Fruit fly (Drosophila melanogaster) whole organism, adult: ENCODE results near the gene CG45544.
A peak's percentile ranks its signal among the peaks of the same experiment; 100 is the strongest.

Experiments
- CG11617 ChIP-seq: fragments of 200-800 bp; sonication (Bioruptor generic); optimal IDR thresholded peaks from 2 replicates; lab custom pipeline; 2017; ENCODE audit warnings: mild to moderate bottlenecking, missing biosample characterization, missing genetic modification reagents, missing genetic modification characterization
- CG12768 ChIP-seq: fragments of 200-800 bp; sonication (Bioruptor generic); optimal IDR thresholded peaks from 2 replicates; lab custom pipeline; 2017; ENCODE audit warnings: missing biosample characterization, missing genetic modification characterization, mild to moderate bottlenecking, moderate library complexity, missing genetic modification reagents
- CG14711 ChIP-seq: fragments of 200-800 bp; sonication (Bioruptor generic); optimal IDR thresholded peaks from 2 replicates; lab custom pipeline; 2018; ENCODE audit warnings: missing biosample characterization, mild to moderate bottlenecking, missing genetic modification characterization, moderate library complexity
- CG1620 ChIP-seq: fragments of 200-800 bp; sonication (Bioruptor generic); optimal IDR thresholded peaks from 2 replicates; lab custom pipeline; 2016; ENCODE audit warnings: missing biosample characterization, missing genetic modification characterization
- CG33017 ChIP-seq: fragments of 200-800 bp; sonication (Bioruptor generic); optimal IDR thresholded peaks from 2 replicates; lab custom pipeline; 2018; ENCODE audit warnings: missing biosample characterization, mild to moderate bottlenecking, missing genetic modification characterization, moderate library complexity
- CG5204 ChIP-seq: fragments of 200-800 bp; sonication (Bioruptor generic); optimal IDR thresholded peaks from 2 replicates; lab custom pipeline; 2016; ENCODE audit warnings: missing biosample characterization, missing genetic modification characterization
- CG7045 ChIP-seq: fragments of 200-800 bp; sonication (Bioruptor generic); optimal IDR thresholded peaks from 2 replicates; lab custom pipeline; 2017; ENCODE audit warnings: missing biosample characterization, mild to moderate bottlenecking, missing genetic modification characterization
- CG7101 ChIP-seq: fragments of 200-800 bp; sonication (Bioruptor generic); optimal IDR thresholded peaks from 2 replicates; lab custom pipeline; 2018; ENCODE audit warnings: missing biosample characterization, mild to moderate bottlenecking, missing genetic modification characterization, moderate library complexity
- Clk ChIP-seq: fragments of 200-800 bp; sonication (Bioruptor generic); optimal IDR thresholded peaks from 2 replicates; lab custom pipeline; 2017; ENCODE audit warnings: missing biosample characterization, missing genetic modification characterization
- Crg-1 ChIP-seq: fragments of 200-800 bp; sonication (Bioruptor generic); optimal IDR thresholded peaks from 2 replicates; lab custom pipeline; 2016; ENCODE audit warnings: missing biosample characterization, missing genetic modification characterization
- Hr96 ChIP-seq: fragments of 200-800 bp; sonication (Bioruptor generic); optimal IDR thresholded peaks from 2 replicates; lab custom pipeline; 2016; ENCODE audit warnings: missing biosample characterization, missing genetic modification characterization
- Mnt ChIP-seq: fragments of 200-800 bp; sonication (Bioruptor generic); optimal IDR thresholded peaks from 2 replicates; lab custom pipeline; 2016; ENCODE audit warnings: missing biosample characterization, mild to moderate bottlenecking, missing genetic modification characterization
- bab1 ChIP-seq: fragments of 200-800 bp; sonication (Bioruptor generic); optimal IDR thresholded peaks from 3 replicates; lab custom pipeline; 2019; ENCODE audit warnings: missing biosample characterization, mild to moderate bottlenecking, missing genetic modification characterization, moderate library complexity
- cic ChIP-seq: fragments of 200-800 bp; sonication (Bioruptor generic); optimal IDR thresholded peaks from 2 replicates; lab custom pipeline; 2017; ENCODE audit warnings: missing biosample characterization, mild to moderate bottlenecking, missing genetic modification characterization, moderate library complexity
- cnc ChIP-seq, 2 experiments: fragments of >200 bp; optimal IDR thresholded peaks; 2 replicates each; lab custom pipeline; 2017
- kay ChIP-seq: fragments of 200-800 bp; sonication (Bioruptor generic); peaks from one replicate; lab custom pipeline; 2016; ENCODE audit warnings: missing biosample characterization, missing genetic modification characterization, borderline replicate concordance
- ovo ChIP-seq: fragments of 200-800 bp; sonication (Bioruptor generic); optimal IDR thresholded peaks from 2 replicates; lab custom pipeline; 2016; ENCODE audit warnings: missing biosample characterization, missing genetic modification characterization
- pad ChIP-seq: fragments of 200-800 bp; sonication (Bioruptor generic); optimal IDR thresholded peaks from 3 replicates; lab custom pipeline; 2017; ENCODE audit warnings: missing biosample characterization, missing genetic modification characterization, mild to moderate bottlenecking, moderate library complexity, missing genetic modification reagents
- tj ChIP-seq: fragments of 200-800 bp; sonication (Bioruptor generic); optimal IDR thresholded peaks from 3 replicates; lab custom pipeline; 2017; ENCODE audit warnings: missing biosample characterization, mild to moderate bottlenecking, missing genetic modification characterization, moderate library complexity
- toe ChIP-seq: fragments of 200-800 bp; sonication (Bioruptor generic); optimal IDR thresholded peaks from 2 replicates; lab custom pipeline; 2016; ENCODE audit warnings: missing biosample characterization, missing genetic modification characterization

Gene CG45544

dm6 chr3R:29277009-29277408 lies 20.7 kb downstream of the CG45544 start:
- TF ChIP-seq CG1620 (GFP tag; lab: Kevin White, UChicago), result no peak
- TF ChIP-seq toe (GFP tag; lab: Kevin White, UChicago), result no peak
- TF ChIP-seq CG14711 (tag; lab: Kevin White, UChicago), result no peak
- TF ChIP-seq cic, result no peak
- TF ChIP-seq bab1 (GFP tag; lab: Kevin White, UChicago), result no peak
- TF ChIP-seq tj (GFP tag; lab: Kevin White, UChicago), result no peak
- no peak for TF ChIP-seq CG7045 (GFP tag; lab: Kevin White, UChicago)
- TF ChIP-seq pad (GFP tag; lab: Kevin White, UChicago), result no peak
- TF ChIP-seq CG12768, result no peak
- TF ChIP-seq Clk (GFP tag; lab: Kevin White, UChicago), result no peak
- TF ChIP-seq CG5204 (GFP tag; lab: Kevin White, UChicago), result no peak
- no peak for TF ChIP-seq CG33017
- no peak for TF ChIP-seq ovo (GFP tag; lab: Kevin White, UChicago)
- TF ChIP-seq Hr96 (GFP tag; lab: Kevin White, UChicago), result no peak
- no peak for TF ChIP-seq Crg-1 (GFP tag; lab: Kevin White, UChicago)
- TF ChIP-seq Mnt (GFP tag; lab: Kevin White, UChicago), result no peak

dm6 chr3R:29277748-29278147 lies 21.5 kb downstream of the CG45544 start:
- TF ChIP-seq tj (GFP tag; lab: Kevin White, UChicago), result no peak
- no peak for TF ChIP-seq CG5204 (GFP tag; lab: Kevin White, UChicago)
- TF ChIP-seq CG7101 (tag; lab: Kevin White, UChicago), result no peak

- TF ChIP-seq CG7101 (tag; lab: Kevin White, UChicago), result no peak
- no peak for TF ChIP-seq tj (GFP tag; lab: Kevin White, UChicago)
- TF ChIP-seq Hr96 (GFP tag; lab: Kevin White, UChicago), result no peak
These were observed 23.4 kb downstream of the CG45544 start for dm6 chr3R:29279557-29280203.

- TF ChIP-seq cic, result no peak
- TF ChIP-seq CG11617 (GFP tag; lab: Kevin White, UChicago), result no peak
- TF ChIP-seq kay (GFP tag; lab: Kevin White, UChicago), result no peak
These were observed 24.6 kb downstream of the CG45544 start for dm6 chr3R:29280633-29281572.

dm6 chr3R:29282939-29283616 lies 26.8 kb downstream of the CG45544 start:
- TF ChIP-seq toe (GFP tag; lab: Kevin White, UChicago), result no peak
- peak; percentile 44 for TF ChIP-seq tj (GFP tag; lab: Kevin White, UChicago)

- no peak for TF ChIP-seq CG33017
- TF ChIP-seq CG1620 (GFP tag; lab: Kevin White, UChicago), result no peak
- TF ChIP-seq cic, result no peak
- no peak for TF ChIP-seq CG14711 (tag; lab: Kevin White, UChicago)
- TF ChIP-seq CG7045 (GFP tag; lab: Kevin White, UChicago), result no peak
- TF ChIP-seq pad (GFP tag; lab: Kevin White, UChicago), result no peak
- no peak for TF ChIP-seq tj (GFP tag; lab: Kevin White, UChicago)
- TF ChIP-seq CG11617 (GFP tag; lab: Kevin White, UChicago), result no peak
- TF ChIP-seq bab1 (GFP tag; lab: Kevin White, UChicago), result no peak
- TF ChIP-seq cnc (optimal IDR thresholded peaks at IDR 0.05; lab: Kevin White, UChicago), result no peak
- TF ChIP-seq CG12768, result no peak
- no peak for TF ChIP-seq Mnt (GFP tag; lab: Kevin White, UChicago)
- TF ChIP-seq Crg-1 (GFP tag; lab: Kevin White, UChicago), result no peak
These were observed 28.0 kb downstream of the CG45544 start for dm6 chr3R:29284315-29284714.
